In genomic region chrV:16537908-16538446, ce11 we compare ENCODE assay signal across 8 worm cellular contexts.
TF ChIP-seq lines count a peak whose summit lies in the region.

Gene Y32B12B.2, plus strand, starts transcription at chrV:16538396.

TF ChIP-seq in whole organism, L1 larva, 84 proteins besides CTCF, POLR2A, EP300 and RAD21 (continues in another document):
- TF ChIP-seq snu-23 (GFP tag; optimal IDR thresholded peaks at IDR 0.05; lab: Kevin White, UChicago): peak; percentile 68
- no peak for TF ChIP-seq Y116A8C.19 (tag; optimal IDR thresholded peaks at IDR 0.05; lab: Kevin White, UChicago; ENCODE audit: borderline replicate concordance)
- TF ChIP-seq hlh-17 (GFP tag; optimal IDR thresholded peaks at IDR 0.05; lab: Kevin White, UChicago; ENCODE audit: borderline replicate concordance): no peak
- no peak for TF ChIP-seq ceh-8 (GFP tag; optimal IDR thresholded peaks at IDR 0.05; lab: Kevin White, UChicago)
- peak; percentile 38 for TF ChIP-seq lin-39 (tag; optimal IDR thresholded peaks at IDR 0.05; lab: Kevin White, UChicago)
- TF ChIP-seq aly-2 (tag; optimal IDR thresholded peaks at IDR 0.05; lab: Kevin White, UChicago): no peak
- no peak for TF ChIP-seq fkh-10 (GFP tag; optimal IDR thresholded peaks at IDR 0.05; lab: Kevin White, UChicago)
- peak; percentile 77 for TF ChIP-seq nhr-71 (tag; optimal IDR thresholded peaks at IDR 0.05; lab: Kevin White, UChicago)
- TF ChIP-seq nhr-76 (tag; optimal IDR thresholded peaks at IDR 0.05; lab: Kevin White, UChicago): no peak
- TF ChIP-seq mef-2 (tag; optimal IDR thresholded peaks at IDR 0.05; lab: Kevin White, UChicago): no peak
- TF ChIP-seq nhr-12 (tag; optimal IDR thresholded peaks at IDR 0.05; lab: Kevin White, UChicago): no peak

TF ChIP-seq in whole organism, L2 larva, 48 proteins besides CTCF, POLR2A, EP300 and RAD21 (continues in another document):
- no peak for TF ChIP-seq ztf-4 (tag; optimal IDR thresholded peaks at IDR 0.05; lab: Kevin White, UChicago)
- TF ChIP-seq ztf-1 (GFP tag; conservative IDR thresholded peaks at IDR 0.05; lab: Robert Waterston, UW): no peak
- peak; percentile 44 for TF ChIP-seq C34F6.9 (tag; optimal IDR thresholded peaks at IDR 0.05; lab: Kevin White, UChicago)
- no peak for TF ChIP-seq mab-5 (tag; optimal IDR thresholded peaks at IDR 0.05; lab: Kevin White, UChicago)
- TF ChIP-seq nhr-11 (tag; optimal IDR thresholded peaks at IDR 0.05; lab: Kevin White, UChicago): no peak
- TF ChIP-seq elt-3 (tag; optimal IDR thresholded peaks at IDR 0.05; lab: Kevin White, UChicago): no peak
- TF ChIP-seq mdl-1 (tag; optimal IDR thresholded peaks at IDR 0.05; lab: Kevin White, UChicago): peak in 1 of 2 experiments; percentile 36
- peak; percentile 12 for TF ChIP-seq sma-3 (GFP tag; optimal IDR thresholded peaks at IDR 0.05; lab: Kevin White, UChicago)
- peak; percentile 80 for TF ChIP-seq unc-55 (GFP tag; optimal IDR thresholded peaks at IDR 0.05; lab: Kevin White, UChicago)
- peak; percentile 72 for TF ChIP-seq gmeb-1 (tag; optimal IDR thresholded peaks at IDR 0.05; lab: Kevin White, UChicago)
- no peak for TF ChIP-seq sem-4 (tag; optimal IDR thresholded peaks at IDR 0.05; lab: Kevin White, UChicago)
- TF ChIP-seq nhr-10 (tag; optimal IDR thresholded peaks at IDR 0.05; lab: Kevin White, UChicago): no peak

TF ChIP-seq in whole organism, L3 larva, 47 proteins besides CTCF, POLR2A, EP300 and RAD21:
- TF ChIP-seq elt-2 (tag; optimal IDR thresholded peaks at IDR 0.05; lab: Kevin White, UChicago) (peak; percentile 36), nhr-237 (tag; optimal IDR thresholded peaks at IDR 0.05; lab: Kevin White, UChicago) (no peak), skn-1 (tag; optimal IDR thresholded peaks at IDR 0.05; lab: Kevin White, UChicago) (no peak), nfya-1 (tag; optimal IDR thresholded peaks at IDR 0.05; lab: Kevin White, UChicago; ENCODE audit: insufficient read depth) (peak; percentile 83), lin-15B (tag; optimal IDR thresholded peaks at IDR 0.05; lab: Kevin White, UChicago) (peak; percentile 73), fkh-10 (GFP tag; optimal IDR thresholded peaks at IDR 0.05; lab: Kevin White, UChicago) (no peak), nhr-28 (tag; optimal IDR thresholded peaks at IDR 0.05; lab: Kevin White, UChicago) (no peak)
TF ChIP-seq in whole organism, L3 larva: peak in this region for 3.

TF ChIP-seq in whole organism, L4 larva, 104 proteins besides CTCF, POLR2A, EP300 and RAD21 (continues in another document):
- peak; percentile 56 for TF ChIP-seq duxl-1 (tag; optimal IDR thresholded peaks at IDR 0.05; lab: Kevin White, UChicago; ENCODE audit: poor library complexity)
- peak in 1 of 2 experiments; percentile 10 for TF ChIP-seq mdl-1 (tag; optimal IDR thresholded peaks at IDR 0.05; lab: Kevin White, UChicago)
- TF ChIP-seq php-3 (GFP tag; IDR thresholded peaks at IDR 0.05; lab: Robert Waterston, UW): peak; percentile 12; the same call in 1 of the 2 replicates
- TF ChIP-seq nhr-10 (tag; optimal IDR thresholded peaks at IDR 0.05; lab: Kevin White, UChicago): no peak
- TF ChIP-seq hlh-30 (tag; optimal IDR thresholded peaks at IDR 0.05; lab: Kevin White, UChicago; ENCODE audit: insufficient read depth): peak; percentile 26
- TF ChIP-seq pqm-1 (tag; optimal IDR thresholded peaks at IDR 0.05; lab: Kevin White, UChicago): no peak
- TF ChIP-seq nhr-6 (tag; optimal IDR thresholded peaks at IDR 0.05; lab: Kevin White, UChicago): no peak
- TF ChIP-seq dpl-1 (GFP tag; optimal IDR thresholded peaks at IDR 0.05; lab: Kevin White, UChicago): peak; percentile 80
- TF ChIP-seq hmg-1.1 (GFP tag; IDR thresholded peaks at IDR 0.05; lab: Robert Waterston, UW): peak; percentile 58; the same call in 1 of the 2 replicates
- TF ChIP-seq arid-1 (GFP tag; conservative IDR thresholded peaks at IDR 0.05; lab: Robert Waterston, UW): no peak
- TF ChIP-seq fos-1 (tag; optimal IDR thresholded peaks at IDR 0.05; lab: Kevin White, UChicago): no peak

TF ChIP-seq in whole organism, late embryonic, 69 proteins besides CTCF, POLR2A, EP300 and RAD21 (continues in another document):
- no peak for TF ChIP-seq nhr-11 (tag; optimal IDR thresholded peaks at IDR 0.05; lab: Kevin White, UChicago)
- TF ChIP-seq sdc-2 (tag; optimal IDR thresholded peaks at IDR 0.05; lab: Kevin White, UChicago): no peak
- no peak for TF ChIP-seq K09A11.1 (tag; optimal IDR thresholded peaks at IDR 0.05; lab: Kevin White, UChicago; ENCODE audit: insufficient read depth)
- no peak for TF ChIP-seq tbx-2 (tag; optimal IDR thresholded peaks at IDR 0.05; lab: Kevin White, UChicago)
- TF ChIP-seq C08G9.2 (tag; optimal IDR thresholded peaks at IDR 0.05; lab: Kevin White, UChicago): peak; percentile 31
- TF ChIP-seq ceh-34 (tag; optimal IDR thresholded peaks at IDR 0.05; lab: Kevin White, UChicago): no peak
- TF ChIP-seq ceh-2 (tag; optimal IDR thresholded peaks at IDR 0.05; lab: Kevin White, UChicago): peak; percentile 1
- TF ChIP-seq pha-4 (tag; optimal IDR thresholded peaks at IDR 0.05; lab: Kevin White, UChicago): no peak
- no peak for TF ChIP-seq pha-2 (tag; optimal IDR thresholded peaks at IDR 0.05; lab: Kevin White, UChicago)
- TF ChIP-seq tbx-7 (tag; optimal IDR thresholded peaks at IDR 0.05; lab: Kevin White, UChicago): peak; percentile 7
- no peak for TF ChIP-seq hlh-6 (tag; optimal IDR thresholded peaks at IDR 0.05; lab: Kevin White, UChicago)
- no peak for TF ChIP-seq C38D4.7 (GFP tag; optimal IDR thresholded peaks at IDR 0.05; lab: Kevin White, UChicago)
- no peak for TF ChIP-seq hlh-30 (tag; optimal IDR thresholded peaks at IDR 0.05; lab: Kevin White, UChicago; ENCODE audit: insufficient read depth)
- no peak for TF ChIP-seq nfya-1 (tag; optimal IDR thresholded peaks at IDR 0.05; lab: Kevin White, UChicago)

TF ChIP-seq in whole organism, midembryonic, 9 proteins besides CTCF, POLR2A, EP300 and RAD21:
- TF ChIP-seq ztf-29 (GFP tag; IDR thresholded peaks at IDR 0.05; lab: Robert Waterston, UW) (no peak), flt-1 (GFP tag; IDR thresholded peaks at IDR 0.05; lab: Robert Waterston, UW) (0 out of 2 replicates have a peak, but pooled peaks have one; percentile 27)

TF ChIP-seq in whole organism, mixed stage, embryonic, 35 proteins besides CTCF, POLR2A, EP300 and RAD21:
- no peak for TF ChIP-seq unc-120 (tag; optimal IDR thresholded peaks at IDR 0.05; lab: Kevin White, UChicago; ENCODE audit: poor library complexity, severe bottlenecking)
- no peak for TF ChIP-seq ceh-43 (GFP tag; optimal IDR thresholded peaks at IDR 0.05; lab: Kevin White, UChicago)
- no peak for TF ChIP-seq ces-1 (GFP tag; optimal IDR thresholded peaks at IDR 0.05; lab: Kevin White, UChicago)
- no peak for TF ChIP-seq mep-1 (tag; optimal IDR thresholded peaks at IDR 0.05; lab: Kevin White, UChicago)
- TF ChIP-seq zip-8 (tag; optimal IDR thresholded peaks at IDR 0.05; lab: Kevin White, UChicago): no peak
- no peak for TF ChIP-seq bed-3 (GFP tag; optimal IDR thresholded peaks at IDR 0.05; lab: Kevin White, UChicago)
- TF ChIP-seq sptf-1 (tag; optimal IDR thresholded peaks at IDR 0.05; lab: Kevin White, UChicago): peak; percentile 11
- no peak for TF ChIP-seq nhr-12 (tag; optimal IDR thresholded peaks at IDR 0.05; lab: Kevin White, UChicago)
- no peak for TF ChIP-seq elt-1 (tag; optimal IDR thresholded peaks at IDR 0.05; lab: Kevin White, UChicago; ENCODE audit: borderline replicate concordance, insufficient read depth)
- TF ChIP-seq mab-5 (tag; optimal IDR thresholded peaks at IDR 0.05; lab: Kevin White, UChicago): no peak
- no peak for TF ChIP-seq nhr-237 (tag; optimal IDR thresholded peaks at IDR 0.05; lab: Kevin White, UChicago)
- TF ChIP-seq flh-1 (GFP tag; optimal IDR thresholded peaks at IDR 0.05; lab: Kevin White, UChicago): no peak
- no peak for TF ChIP-seq nhr-28 (tag; optimal IDR thresholded peaks at IDR 0.05; lab: Kevin White, UChicago)
- no peak for TF ChIP-seq mls-2 (tag; optimal IDR thresholded peaks at IDR 0.05; lab: Kevin White, UChicago)
- TF ChIP-seq ceh-83 (GFP tag; optimal IDR thresholded peaks at IDR 0.05; lab: Kevin White, UChicago): no peak
- peak; percentile 94 for TF ChIP-seq lsy-2 (tag; optimal IDR thresholded peaks at IDR 0.05; lab: Kevin White, UChicago)
- no peak for TF ChIP-seq elt-3 (tag; optimal IDR thresholded peaks at IDR 0.05; lab: Kevin White, UChicago)

TF ChIP-seq in whole organism, young adult, 124 proteins besides CTCF, POLR2A, EP300 and RAD21 (continues in another document):
- TF ChIP-seq madf-3 (GFP tag; IDR thresholded peaks at IDR 0.05; lab: Robert Waterston, UW): 0 out of 2 replicates have a peak, but pooled peaks have one; percentile 17
- no peak for TF ChIP-seq F10E7.11 (tag; optimal IDR thresholded peaks at IDR 0.05; lab: Kevin White, UChicago)
- peak; percentile 66 for TF ChIP-seq efl-1 (GFP tag; optimal IDR thresholded peaks at IDR 0.05; lab: Kevin White, UChicago)
- no peak for TF ChIP-seq hmg-20 (GFP tag; IDR thresholded peaks at IDR 0.05; lab: Robert Waterston, UW)
- TF ChIP-seq hlh-12 (tag; optimal IDR thresholded peaks at IDR 0.05; lab: Kevin White, UChicago): no peak
- no peak for TF ChIP-seq fkh-3 (tag; optimal IDR thresholded peaks at IDR 0.05; lab: Kevin White, UChicago)
- TF ChIP-seq unc-130 (GFP tag; optimal IDR thresholded peaks at IDR 0.05; lab: Kevin White, UChicago): peak; percentile 26
- no peak for TF ChIP-seq F52B5.7 (tag; optimal IDR thresholded peaks at IDR 0.05; lab: Kevin White, UChicago)
- peak; percentile 31 for TF ChIP-seq K12H6.12 (tag; optimal IDR thresholded peaks at IDR 0.05; lab: Kevin White, UChicago)
- no peak for TF ChIP-seq hlh-26 (GFP tag; conservative IDR thresholded peaks at IDR 0.05; lab: Robert Waterston, UW)
- peak; percentile 41; the same call in 1 of the 2 replicates for TF ChIP-seq ztf-28 (GFP tag; IDR thresholded peaks at IDR 0.05; lab: Robert Waterston, UW)
- no peak for TF ChIP-seq mes-4 (tag; optimal IDR thresholded peaks at IDR 0.05; lab: Kevin White, UChicago)
- peak; percentile 40 for TF ChIP-seq tbp1 (GFP tag; optimal IDR thresholded peaks at IDR 0.05; lab: Kevin White, UChicago)
- TF ChIP-seq D2030.7 (GFP tag; IDR thresholded peaks at IDR 0.05; lab: Robert Waterston, UW): peak; percentile 67; the same call in 1 of the 2 replicates
- peak; percentile 85 for TF ChIP-seq mcd-1 (GFP tag; IDR thresholded peaks at IDR 0.05; lab: Robert Waterston, UW)
- peak; percentile 93 for TF ChIP-seq dox-1 (GFP tag; IDR thresholded peaks at IDR 0.05; lab: Robert Waterston, UW)
- no peak for TF ChIP-seq F22D6.2 (tag; optimal IDR thresholded peaks at IDR 0.05; lab: Kevin White, UChicago)
- TF ChIP-seq cebp-2 (GFP tag; IDR thresholded peaks at IDR 0.05; lab: Robert Waterston, UW): no peak
- peak; percentile 54; the same call in 1 of the 2 replicates for TF ChIP-seq ceh-100 (GFP tag; IDR thresholded peaks at IDR 0.05; lab: Robert Waterston, UW)
- 0 out of 2 replicates have a peak, but pooled peaks have one; percentile 11 for TF ChIP-seq ztf-6 (GFP tag; IDR thresholded peaks at IDR 0.05; lab: Robert Waterston, UW)
- no peak; the same call in 1 of the 2 replicates for TF ChIP-seq ekl-4 (GFP tag; IDR thresholded peaks at IDR 0.05; lab: Robert Waterston, UW)
- TF ChIP-seq Y95B8A.8 (GFP tag; IDR thresholded peaks at IDR 0.05; lab: Robert Waterston, UW): no peak
- no peak for TF ChIP-seq tbx-9 (tag; optimal IDR thresholded peaks at IDR 0.05; lab: Kevin White, UChicago; ENCODE audit: borderline replicate concordance)
